Fruit fly (Drosophila melanogaster) whole organism, embryonic: ENCODE results near the gene CG11342.

Experiments
- B-H2 ChIP-seq: fragments of 200-800 bp; sonication (Bioruptor generic); optimal IDR thresholded peaks from 2 replicates; lab custom pipeline; 2018; ENCODE audit warnings: missing biosample characterization, mild to moderate bottlenecking, missing genetic modification characterization
- Bgb ChIP-seq: fragments of 200-800 bp; sonication (Bioruptor generic); IDR thresholded peaks from 2 replicates; pipeline ENCODE4 v1.3.6; 2022; ENCODE audit warnings: missing biosample characterization, missing genetic modification characterization; ENCODE audit not compliant: partially characterized antibody
- BtbVII ChIP-seq: fragments of 200-800 bp; sonication (Bioruptor generic); optimal IDR thresholded peaks from 3 replicates; lab custom pipeline; 2017; ENCODE audit warnings: missing biosample characterization, mild to moderate bottlenecking, missing genetic modification characterization
- CG1024 ChIP-seq: fragments of 200-800 bp; sonication (Bioruptor generic); IDR thresholded peaks from 2 replicates; pipeline ENCODE4 v1.3.6; 2022; ENCODE audit warnings: missing biosample characterization, missing genetic modification characterization
- CG10267 ChIP-seq: fragments of 200-800 bp; sonication (Bioruptor generic); optimal IDR thresholded peaks from 2 replicates; lab custom pipeline; 2018; ENCODE audit warnings: missing biosample characterization, mild to moderate bottlenecking, missing genetic modification characterization, moderate library complexity
- CG11504 ChIP-seq: fragments of 200-800 bp; sonication (Bioruptor generic); optimal IDR thresholded peaks from 3 replicates; lab custom pipeline; 2019; ENCODE audit warnings: missing biosample characterization, mild to moderate bottlenecking, missing genetic modification characterization, moderate library complexity
- CG11695 ChIP-seq: fragments of 200-800 bp; sonication (Bioruptor generic); IDR thresholded peaks from 3 replicates; pipeline ENCODE4 v1.3.6; 2022; ENCODE audit warnings: missing biosample characterization, missing genetic modification characterization
- CG12769 ChIP-seq: fragments of 200-800 bp; sonication (Bioruptor generic); optimal IDR thresholded peaks from 2 replicates; lab custom pipeline; 2019; ENCODE audit warnings: missing biosample characterization, mild to moderate bottlenecking, missing genetic modification characterization, moderate library complexity
- CG13775 ChIP-seq: fragments of 200-800 bp; sonication (Bioruptor generic); optimal IDR thresholded peaks from 3 replicates; lab custom pipeline; 2017; ENCODE audit warnings: missing biosample characterization, mild to moderate bottlenecking, missing genetic modification characterization
- CG14667 ChIP-seq: fragments of 200-800 bp; sonication (Bioruptor generic); IDR thresholded peaks from 2 replicates; pipeline ENCODE4 v1.3.6; 2022; ENCODE audit warnings: missing biosample characterization, missing genetic modification characterization
- CG1529 ChIP-seq: fragments of 200-800 bp; sonication (Bioruptor generic); optimal IDR thresholded peaks from 3 replicates; lab custom pipeline; 2018; ENCODE audit warnings: missing biosample characterization, missing genetic modification characterization
- CG2120 ChIP-seq: fragments of 200-800 bp; sonication (Bioruptor generic); optimal IDR thresholded peaks from 3 replicates; lab custom pipeline; 2016; ENCODE audit warnings: missing biosample characterization, missing genetic modification characterization
- CG2199 ChIP-seq: fragments of 200-800 bp; sonication (Bioruptor generic); IDR thresholded peaks from 3 replicates; pipeline ENCODE4 v1.3.6; 2022; ENCODE audit warnings: missing biosample characterization, missing genetic modification characterization
- CG3163 ChIP-seq: fragments of 200-800 bp; sonication (Bioruptor generic); optimal IDR thresholded peaks from 3 replicates; lab custom pipeline; 2016; ENCODE audit warnings: missing biosample characterization, missing genetic modification characterization
- CG3726 ChIP-seq: fragments of 200-800 bp; sonication (Bioruptor generic); IDR thresholded peaks from 3 replicates; pipeline ENCODE4, ENCODE4 v1.3.6; 2022; ENCODE audit warnings: missing biosample characterization, missing genetic modification characterization
- CG6175 ChIP-seq: fragments of 200-800 bp; sonication (Bioruptor generic); IDR thresholded peaks from 3 replicates; pipeline ENCODE4 v1.3.6; 2022; ENCODE audit warnings: missing biosample characterization, missing genetic modification characterization
- CG7928 ChIP-seq: fragments of 200-800 bp; sonication (Bioruptor generic); optimal IDR thresholded peaks from 2 replicates; lab custom pipeline; 2017; ENCODE audit warnings: missing biosample characterization, mild to moderate bottlenecking, missing genetic modification characterization
- CG9932 ChIP-seq: fragments of 200-800 bp; sonication (Bioruptor generic); IDR thresholded peaks from 2 replicates; pipeline ENCODE4 v1.3.6; 2022; ENCODE audit warnings: missing biosample characterization, missing genetic modification characterization
- D ChIP-seq, 2 experiments: fragments of 200-800 bp in 1 of 2; fragments of >200 bp in 1 of 2; sonication (Bioruptor generic) in 1 of 2; optimal IDR thresholded peaks; 2 replicates in 1 of 2; 3 replicates in 1 of 2; lab custom pipeline; 2017; ENCODE audit warnings: mild to moderate bottlenecking in 1 of 2, missing biosample characterization in 1 of 2, missing genetic modification characterization in 1 of 2, missing genetic modification reagents in 1 of 2
- D19A ChIP-seq: fragments of 200-800 bp; optimal IDR thresholded peaks from 3 replicates; lab custom pipeline; 2019; ENCODE audit warnings: missing biosample characterization, mild to moderate bottlenecking, missing genetic modification characterization, moderate library complexity
- Dad ChIP-seq: fragments of 200-800 bp; sonication (Bioruptor generic); optimal IDR thresholded peaks from 3 replicates; lab custom pipeline; 2016; ENCODE audit warnings: missing biosample characterization, missing genetic modification characterization
- Doc2 ChIP-seq: fragments of 200-800 bp; sonication (Bioruptor generic); IDR thresholded peaks from 2 replicates; pipeline ENCODE4 v1.3.6; 2022; ENCODE audit warnings: missing biosample characterization, missing genetic modification characterization
- GATAe ChIP-seq: fragments of 200-800 bp; sonication (Bioruptor generic); conservative IDR thresholded peaks from 2 replicates; pipeline ENCODE4 v1.3.6; 2022; ENCODE audit warnings: missing biosample characterization, missing genetic modification characterization
- HLHmδ ChIP-seq: fragments of 200-800 bp; sonication (Bioruptor generic); optimal IDR thresholded peaks from 2 replicates; lab custom pipeline; 2018; ENCODE audit warnings: missing biosample characterization, mild to moderate bottlenecking, missing genetic modification characterization, moderate library complexity
- Hand ChIP-seq: fragments of 200-800 bp; sonication (Bioruptor generic); optimal IDR thresholded peaks from 2 replicates; lab custom pipeline; 2017; ENCODE audit warnings: mild to moderate bottlenecking, missing biosample characterization, missing genetic modification reagents, missing genetic modification characterization
- Hr3 ChIP-seq: fragments of 200-800 bp; sonication (Bioruptor generic); optimal IDR thresholded peaks from 3 replicates; lab custom pipeline; 2016; ENCODE audit warnings: missing biosample characterization, missing genetic modification characterization
- Jarid2 ChIP-seq: fragments of 200-800 bp; sonication (Bioruptor generic); optimal IDR thresholded peaks from 3 replicates; lab custom pipeline; 2017; ENCODE audit warnings: mild to moderate bottlenecking, missing biosample characterization, missing genetic modification reagents, missing genetic modification characterization
- Lhr ChIP-seq: fragments of 200-800 bp; sonication (Bioruptor generic); optimal IDR thresholded peaks from 3 replicates; lab custom pipeline; 2017; ENCODE audit warnings: mild to moderate bottlenecking, missing biosample characterization, missing genetic modification reagents, missing genetic modification characterization
- Side ChIP-seq: fragments of 200-800 bp; sonication (Bioruptor generic); optimal IDR thresholded peaks from 2 replicates; lab custom pipeline; 2016; ENCODE audit warnings: missing biosample characterization, missing genetic modification characterization
- Sry-β ChIP-seq: fragments of 200-800 bp; sonication (Bioruptor generic); optimal IDR thresholded peaks from 2 replicates; lab custom pipeline; 2018; ENCODE audit warnings: missing biosample characterization, mild to moderate bottlenecking, missing genetic modification characterization, moderate library complexity
- Taf1 ChIP-seq: fragments of 200-800 bp; sonication (Bioruptor generic); IDR thresholded peaks from 2 replicates; pipeline ENCODE4 v1.3.6; 2022; ENCODE audit warnings: missing biosample characterization, missing genetic modification characterization
- Trl ChIP-seq, 3 experiments: fragments of >200 bp in 2 of 3; fragments of 200-800 bp in 1 of 3; sonication (Bioruptor generic) in 1 of 3; optimal IDR thresholded peaks; 2 replicates in 1 of 3; 3 replicates in 2 of 3; lab custom pipeline; 2016 to 2017; ENCODE audit warnings: missing biosample characterization in 1 of 3, missing genetic modification characterization in 1 of 3
- ato ChIP-seq: fragments of 200-800 bp; sonication (Bioruptor generic); IDR thresholded peaks from 2 replicates; pipeline ENCODE4 v1.3.6; 2022; ENCODE audit warnings: missing biosample characterization, missing genetic modification characterization; ENCODE audit not compliant: partially characterized antibody
- bab2 ChIP-seq: fragments of 200-800 bp; sonication (Bioruptor generic); optimal IDR thresholded peaks from 2 replicates; lab custom pipeline; 2016; ENCODE audit warnings: missing biosample characterization, missing genetic modification characterization
- chn ChIP-seq: fragments of 200-800 bp; sonication (Bioruptor generic); optimal IDR thresholded peaks from 2 replicates; lab custom pipeline; 2016; ENCODE audit warnings: missing biosample characterization, missing genetic modification characterization
- ci ChIP-seq: fragments of 200-800 bp; sonication (Bioruptor generic); IDR thresholded peaks from 3 replicates; pipeline ENCODE4 v1.3.6; 2022; ENCODE audit warnings: missing biosample characterization, missing genetic modification characterization
- crol ChIP-seq: fragments of 200-800 bp; sonication (Bioruptor generic); IDR thresholded peaks from 2 replicates; pipeline ENCODE4 v1.3.6; 2022; ENCODE audit warnings: missing biosample characterization, missing genetic modification characterization
- fu2 ChIP-seq: fragments of 200-800 bp; sonication (Bioruptor generic); optimal IDR thresholded peaks from 2 replicates; lab custom pipeline; 2016; ENCODE audit warnings: missing biosample characterization, missing genetic modification characterization
- hkb ChIP-seq, 2 experiments: fragments of 200-800 bp in 1 of 2; fragments of >200 bp in 1 of 2; sonication (Bioruptor generic) in 1 of 2; IDR thresholded peaks in 1 of 2; optimal IDR thresholded peaks in 1 of 2; 2 replicates each; pipeline versions ENCODE4 v1.3.6 to Lab custom; 2017 to 2022; ENCODE audit warnings: missing biosample characterization in 1 of 2, missing genetic modification characterization in 1 of 2
- lola ChIP-seq, 3 experiments: fragments of >200 bp in 2 of 3; fragments of 200-800 bp in 1 of 3; sonication (Bioruptor generic) in 1 of 3; optimal IDR thresholded peaks; 2 replicates each; lab custom pipeline; 2017 to 2019; ENCODE audit warnings: missing biosample characterization in 3 of 3, missing genetic modification characterization in 3 of 3, mild to moderate bottlenecking in 1 of 3, moderate library complexity in 1 of 3
- nom ChIP-seq: fragments of 200-800 bp; sonication (Bioruptor generic); optimal IDR thresholded peaks from 2 replicates; lab custom pipeline; 2017; ENCODE audit warnings: missing biosample characterization, missing genetic modification characterization, mild to moderate bottlenecking, moderate library complexity, missing genetic modification reagents
- otp ChIP-seq: fragments of 200-800 bp; sonication (Bioruptor generic); IDR thresholded peaks from 3 replicates; pipeline ENCODE4, ENCODE4 v1.3.6; 2022; ENCODE audit warnings: missing biosample characterization, missing genetic modification characterization
- pfk ChIP-seq: fragments of 200-800 bp; sonication (Bioruptor generic); optimal IDR thresholded peaks from 2 replicates; lab custom pipeline; 2018; ENCODE audit warnings: missing biosample characterization, mild to moderate bottlenecking, missing genetic modification characterization, moderate library complexity
- phol ChIP-seq: fragments of 200-800 bp; sonication (Bioruptor generic); optimal IDR thresholded peaks from 3 replicates; lab custom pipeline; 2018; ENCODE audit warnings: missing biosample characterization, mild to moderate bottlenecking, missing genetic modification characterization, moderate library complexity
- rib ChIP-seq: fragments of 200-800 bp; sonication (Bioruptor generic); IDR thresholded peaks from 2 replicates; pipeline ENCODE4 v1.3.6; 2022; ENCODE audit warnings: missing biosample characterization, missing genetic modification characterization
- row ChIP-seq: fragments of 200-800 bp; sonication (Bioruptor generic); IDR thresholded peaks from 3 replicates; pipeline ENCODE4 v1.3.6; 2022; ENCODE audit warnings: missing biosample characterization, missing genetic modification characterization
- sr ChIP-seq: fragments of 200-800 bp; sonication (Bioruptor generic); IDR thresholded peaks from 3 replicates; pipeline ENCODE4 v1.3.6; 2022; ENCODE audit warnings: missing biosample characterization, missing genetic modification characterization
- stwl ChIP-seq: fragments of 200-800 bp; sonication (Bioruptor generic); optimal IDR thresholded peaks from 3 replicates; lab custom pipeline; 2018; ENCODE audit warnings: missing biosample characterization, mild to moderate bottlenecking, missing genetic modification characterization, moderate library complexity
- trh ChIP-seq: fragments of 200-800 bp; sonication (Bioruptor generic); optimal IDR thresholded peaks from 2 replicates; lab custom pipeline; 2016; ENCODE audit warnings: missing biosample characterization, missing genetic modification characterization
- z ChIP-seq: fragments of 200-800 bp; sonication (Bioruptor generic); IDR thresholded peaks from 3 replicates; pipeline ENCODE4 v1.3.6; 2022; ENCODE audit warnings: missing biosample characterization, missing genetic modification characterization

Gene CG11342

dm6 chr3L:4399905-4400304 lies 32.6 kb upstream of the CG11342 start (continued):
- TF ChIP-seq CG13775 (GFP tag; lab: Kevin White, UChicago) = no peak
- TF ChIP-seq CG10267 (tag; lab: Kevin White, UChicago) = no peak
- no peak for TF ChIP-seq bab2 (GFP tag; lab: Kevin White, UChicago)
- TF ChIP-seq HLHmδ = no peak
- TF ChIP-seq trh = no peak
- TF ChIP-seq nom (GFP tag; lab: Kevin White, UChicago) = no peak
- TF ChIP-seq sr (GFP tag; lab: Robert Waterston, UW) = no peak
- TF ChIP-seq Sry-β = no peak
- 0 out of 3 replicates have a peak, but pooled peaks have one; percentile 15 for TF ChIP-seq CG11695 (GFP tag; lab: Robert Waterston, UW)
- no peak for TF ChIP-seq CG2199
- no peak for TF ChIP-seq CG6175 (GFP tag; lab: Robert Waterston, UW)
- TF ChIP-seq CG7928 = no peak
- no peak for TF ChIP-seq Hr3 (GFP tag; lab: Kevin White, UChicago)
- TF ChIP-seq CG1024 (GFP tag; lab: Robert Waterston, UW) = no peak
- TF ChIP-seq pfk (GFP tag; lab: Kevin White, UChicago) = no peak
- no peak for TF ChIP-seq Taf1
- TF ChIP-seq CG9932 (GFP tag; lab: Robert Waterston, UW) = no peak
- TF ChIP-seq stwl = no peak
- TF ChIP-seq crol (GFP tag; lab: Robert Waterston, UW) = no peak
- peak; percentile 26; the same call in 1 of the 3 replicates for TF ChIP-seq row (GFP tag; lab: Robert Waterston, UW)
- TF ChIP-seq CG12769 (tag; lab: Kevin White, UChicago) = no peak
- TF ChIP-seq Jarid2 (GFP tag; lab: Kevin White, UChicago) = no peak
- no peak for TF ChIP-seq CG2120 (GFP tag; lab: Kevin White, UChicago)
- peak; percentile 34 for TF ChIP-seq phol (tag; lab: Kevin White, UChicago)
- no peak for TF ChIP-seq hkb (optimal IDR thresholded peaks at IDR 0.05; lab: Kevin White, UChicago)
- no peak for TF ChIP-seq hkb (GFP tag; IDR thresholded peaks at IDR 0.05; lab: Robert Waterston, UW)
- 0 out of 3 replicates have a peak, but pooled peaks have one; percentile 36 for TF ChIP-seq ci
- TF ChIP-seq D19A = no peak
- TF ChIP-seq CG14667 = no peak
- TF ChIP-seq CG3163 (GFP tag; lab: Kevin White, UChicago) = no peak
- no peak for TF ChIP-seq chn (GFP tag; lab: Kevin White, UChicago)
- TF ChIP-seq Bgb (GFP tag; lab: Robert Waterston, UW) = no peak
- TF ChIP-seq CG3726 (GFP tag; lab: Robert Waterston, UW) = no peak
- no peak for TF ChIP-seq Dad (GFP tag; lab: Kevin White, UChicago)
- TF ChIP-seq CG11504 (tag; lab: Kevin White, UChicago) = peak; percentile 6
- TF ChIP-seq Side (GFP tag; lab: Kevin White, UChicago) = no peak
- TF ChIP-seq Doc2 (GFP tag; lab: Robert Waterston, UW) = no peak
- TF ChIP-seq Trl (optimal IDR thresholded peaks at IDR 0.05; lab: Kevin White, UChicago) = no peak
- no peak for TF ChIP-seq Trl (GFP tag; optimal IDR thresholded peaks at IDR 0.05; lab: Kevin White, UChicago)
- no peak for TF ChIP-seq rib (GFP tag; lab: Robert Waterston, UW)
- TF ChIP-seq CG1529 = peak; percentile 39
- TF ChIP-seq z (GFP tag; lab: Robert Waterston, UW) = no peak
- no peak for TF ChIP-seq D (optimal IDR thresholded peaks at IDR 0.05; lab: Kevin White, UChicago)
- peak; percentile 28 for TF ChIP-seq D (GFP tag; optimal IDR thresholded peaks at IDR 0.05; lab: Kevin White, UChicago)
- TF ChIP-seq lola (GFP tag; optimal IDR thresholded peaks at IDR 0.05; lab: Kevin White, UChicago) = peak in 1 of 3 experiments; percentile 23
- TF ChIP-seq otp (GFP tag; lab: Robert Waterston, UW) = 0 out of 3 replicates have a peak, but pooled peaks have one; percentile 12
- no peak for TF ChIP-seq GATAe
- no peak for TF ChIP-seq Hand (GFP tag; lab: Kevin White, UChicago)
- TF ChIP-seq fu2 = no peak
- no peak for TF ChIP-seq BtbVII
- TF ChIP-seq ato (GFP tag; lab: Robert Waterston, UW) = no peak
- TF ChIP-seq Lhr (GFP tag; lab: Kevin White, UChicago) = peak; percentile 3
- no peak for TF ChIP-seq B-H2
